Fruit fly (Drosophila melanogaster) whole organism, embryonic: ENCODE measurements around the gene Acat1.

Experiments used
- fd3F ChIP-seq: fragments of 200-800 bp; sonication (Bioruptor generic); optimal IDR thresholded peaks from 2 replicates; lab custom pipeline; 2018; ENCODE audit warnings: missing biosample characterization, mild to moderate bottlenecking, missing genetic modification characterization, moderate library complexity
- gsb-n ChIP-seq: fragments of 200-800 bp; sonication (Bioruptor generic); optimal IDR thresholded peaks from 3 replicates; lab custom pipeline; 2018; ENCODE audit warnings: missing biosample characterization, mild to moderate bottlenecking, missing genetic modification characterization
- hbn ChIP-seq: fragments of 200-800 bp; sonication (Bioruptor generic); IDR thresholded peaks from 2 replicates; pipeline ENCODE4 v1.3.6; 2022; ENCODE audit warnings: missing biosample characterization, missing genetic modification characterization; ENCODE audit not compliant: partially characterized antibody
- psq ChIP-seq: fragments of 200-800 bp; sonication (Bioruptor generic); optimal IDR thresholded peaks from 2 replicates; lab custom pipeline; 2017; ENCODE audit warnings: missing biosample characterization, missing genetic modification characterization

dm6 chrX:7931028-7931549, 42.5 kb upstream of the Acat1 start, which contains the start of gene mahe:
- TF ChIP-seq fd3F (GFP tag; lab: Kevin White, UChicago): no peak
- peak; percentile 18 for TF ChIP-seq gsb-n (tag; lab: Kevin White, UChicago)
- no peak for TF ChIP-seq psq (GFP tag; lab: Kevin White, UChicago)
- TF ChIP-seq hbn (GFP tag; lab: Robert Waterston, UW): peak; percentile 75
